Fruit fly (Drosophila melanogaster): Measurements from ENCODE around the gene CG32573.

Gene CG32573

DNA sequence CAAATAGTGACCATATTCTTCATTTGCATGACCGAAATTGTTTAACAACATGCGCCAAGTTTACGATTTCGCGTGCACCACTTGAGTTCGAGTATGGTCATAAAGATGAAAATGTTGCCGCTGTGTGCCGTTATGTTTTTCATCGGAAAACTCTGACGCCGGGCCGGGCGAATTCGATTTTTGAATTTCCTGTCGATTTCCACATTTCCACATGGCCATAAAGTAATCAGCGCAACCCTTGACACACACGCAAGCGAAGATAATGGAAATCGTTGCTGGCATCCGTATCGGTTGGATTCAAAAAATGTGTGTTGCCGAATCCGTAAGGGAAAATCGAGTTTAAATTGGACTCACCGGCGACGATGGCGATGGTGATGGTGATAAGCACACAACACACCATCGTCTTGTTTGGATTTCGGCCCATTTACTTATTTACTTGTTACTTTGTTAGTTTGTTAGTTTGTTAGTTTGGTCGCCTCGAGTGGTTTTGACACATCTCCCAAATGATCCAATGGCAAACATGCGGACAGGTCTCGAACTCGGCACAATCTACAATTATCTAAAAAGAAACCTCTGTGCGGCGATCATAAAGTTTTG lies 6.5 kb upstream of the CG32573 start:
- no peak for TF ChIP-seq CG14655 (GFP tag; optimal IDR thresholded peaks at IDR 0.05)
- no peak for TF ChIP-seq CG12605 (GFP tag; IDR thresholded peaks at IDR 0.05)

DNA sequence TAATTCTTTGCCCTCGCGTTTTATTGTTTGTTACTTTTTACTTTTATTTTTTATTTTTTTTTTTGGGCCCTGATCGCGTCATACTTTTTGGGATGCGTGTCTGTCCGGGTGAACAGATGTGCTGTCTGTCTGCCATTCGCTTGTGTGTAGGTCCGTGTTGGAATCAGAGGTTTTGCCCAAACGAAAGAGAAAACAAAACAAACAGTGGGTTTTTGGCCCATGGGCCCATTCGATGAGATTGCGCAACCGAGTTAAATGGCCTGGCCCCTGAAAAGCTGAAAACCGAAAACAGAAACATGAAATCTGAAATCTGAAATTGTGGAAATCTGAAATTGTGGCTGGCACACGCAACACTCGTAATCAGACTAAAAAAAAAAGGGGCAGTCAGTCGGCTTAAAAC lies 5.7 kb upstream of the CG32573 start:
- no peak for TF ChIP-seq CG12605 (GFP tag; IDR thresholded peaks at IDR 0.05)
- TF ChIP-seq CG13204 (GFP tag; optimal IDR thresholded peaks at IDR 0.05): no peak
- no peak for TF ChIP-seq EcR (GFP tag; optimal IDR thresholded peaks at IDR 0.05)
- TF ChIP-seq CG34367 (tag; optimal IDR thresholded peaks at IDR 0.05): no peak
- TF ChIP-seq Snoo (tag; optimal IDR thresholded peaks at IDR 0.05): no peak
- TF ChIP-seq CG32121 (GFP tag; IDR thresholded peaks at IDR 0.05): no peak
- TF ChIP-seq Pif1B (GFP tag; optimal IDR thresholded peaks at IDR 0.05): no peak

DNA sequence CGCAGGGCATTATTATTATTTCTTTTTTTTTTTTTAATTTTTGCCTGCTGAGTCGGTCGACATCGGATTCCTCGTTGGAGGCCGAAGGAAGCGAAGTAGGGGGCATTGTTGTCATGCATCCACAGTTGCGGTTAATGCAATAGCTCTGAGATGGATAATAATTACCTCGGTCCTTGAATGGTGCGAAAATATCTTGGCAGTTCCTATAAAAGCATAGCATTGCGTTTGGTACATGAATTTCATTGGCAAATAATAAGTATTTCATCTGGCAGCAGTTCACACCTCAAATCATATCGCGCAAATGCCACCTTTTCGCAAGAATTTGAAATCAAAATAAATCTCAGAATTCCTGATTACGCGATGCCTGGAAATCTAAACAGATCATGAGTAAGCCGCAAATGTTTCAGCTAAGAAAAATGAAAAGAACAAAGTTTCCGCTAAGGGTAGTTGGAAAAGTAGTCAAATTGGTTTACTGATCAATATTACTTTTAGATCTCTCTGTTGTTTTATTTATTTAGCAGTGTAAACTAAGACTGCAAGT lies 4.0 kb upstream of the CG32573 start:
- TF ChIP-seq rn (GFP tag; IDR thresholded peaks at IDR 0.05) (no peak), CG13204 (GFP tag; optimal IDR thresholded peaks at IDR 0.05) (no peak), Snoo (tag; optimal IDR thresholded peaks at IDR 0.05) (peak; percentile 30), CG15710 (tag; optimal IDR thresholded peaks at IDR 0.05) (peak; percentile 18), Ets98B (GFP tag; IDR thresholded peaks at IDR 0.05) (no peak), CG4496 (GFP tag; IDR thresholded peaks at IDR 0.05) (no peak), CG17806 (tag; optimal IDR thresholded peaks at IDR 0.05) (no peak), CG10348 (GFP tag; IDR thresholded peaks at IDR 0.05) (no peak), D1 (tag; optimal IDR thresholded peaks at IDR 0.05) (no peak), CG9948 (tag; optimal IDR thresholded peaks at IDR 0.05) (peak; percentile 38), CG34367 (tag; optimal IDR thresholded peaks at IDR 0.05) (no peak), CG8159 (tag; optimal IDR thresholded peaks at IDR 0.05) (peak; percentile 36)

DNA sequence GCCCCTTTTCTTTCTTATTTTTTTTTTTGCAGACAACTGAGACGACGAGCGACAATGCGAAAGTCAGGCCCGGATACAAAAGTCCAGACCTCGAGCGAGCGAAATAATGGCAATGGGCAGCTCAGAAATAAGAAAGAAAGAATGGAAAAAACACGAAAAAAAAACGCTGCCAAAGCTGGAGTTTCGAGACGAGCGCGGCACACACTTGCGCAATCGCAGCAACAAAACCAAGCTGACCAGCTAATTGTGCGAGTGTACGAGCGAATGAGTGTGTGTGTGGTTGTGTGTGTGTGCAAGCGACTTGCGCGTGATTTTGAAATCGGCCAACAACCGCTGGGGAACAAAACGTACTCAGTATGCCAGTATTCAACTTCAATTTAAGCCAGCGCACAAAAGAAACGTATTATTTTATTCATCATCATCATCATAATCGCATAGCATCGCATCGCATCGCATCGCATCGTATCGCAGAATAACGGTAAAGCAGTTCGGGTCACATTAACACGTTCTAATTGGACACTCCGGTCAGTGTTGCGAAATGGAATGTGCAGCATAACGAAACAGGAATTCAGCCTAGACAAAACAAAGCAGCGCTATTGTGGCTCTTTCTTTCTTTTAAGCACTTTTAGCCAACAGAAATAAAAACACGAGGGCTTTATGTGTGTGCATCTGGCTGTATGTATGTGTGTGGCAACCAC lies 3.3 kb upstream of the CG32573 start:
- TF ChIP-seq CG34367 (tag; optimal IDR thresholded peaks at IDR 0.05) (no peak), CG8301 (tag; optimal IDR thresholded peaks at IDR 0.05) (no peak), Ets98B (GFP tag; IDR thresholded peaks at IDR 0.05) (peak; percentile 9; the same call in 1 of the 2 replicates), CG8159 (tag; optimal IDR thresholded peaks at IDR 0.05) (no peak), fd96Ca (GFP tag; IDR thresholded peaks at IDR 0.05) (no peak), D1 (tag; optimal IDR thresholded peaks at IDR 0.05) (no peak), CG14655 (GFP tag; optimal IDR thresholded peaks at IDR 0.05) (no peak), Snoo (tag; optimal IDR thresholded peaks at IDR 0.05) (no peak), CG17806 (tag; optimal IDR thresholded peaks at IDR 0.05) (no peak), CG12605 (GFP tag; IDR thresholded peaks at IDR 0.05) (peak; percentile 17; the same call in 1 of the 2 replicates), CG15710 (tag; optimal IDR thresholded peaks at IDR 0.05) (no peak), rn (GFP tag; IDR thresholded peaks at IDR 0.05) (no peak), EcR (GFP tag; optimal IDR thresholded peaks at IDR 0.05) (peak; percentile 72), CG9948 (tag; optimal IDR thresholded peaks at IDR 0.05) (no peak), gl (tag; optimal IDR thresholded peaks at IDR 0.05) (peak; percentile 7), Pif1B (GFP tag; optimal IDR thresholded peaks at IDR 0.05) (peak; percentile 26), CG32121 (GFP tag; IDR thresholded peaks at IDR 0.05) (no peak), Pif1A (GFP tag; optimal IDR thresholded peaks at IDR 0.05) (no peak), CG13204 (GFP tag; optimal IDR thresholded peaks at IDR 0.05) (peak; percentile 61), CG4496 (GFP tag; IDR thresholded peaks at IDR 0.05) (no peak), CG10348 (GFP tag; IDR thresholded peaks at IDR 0.05) (no peak)

DNA sequence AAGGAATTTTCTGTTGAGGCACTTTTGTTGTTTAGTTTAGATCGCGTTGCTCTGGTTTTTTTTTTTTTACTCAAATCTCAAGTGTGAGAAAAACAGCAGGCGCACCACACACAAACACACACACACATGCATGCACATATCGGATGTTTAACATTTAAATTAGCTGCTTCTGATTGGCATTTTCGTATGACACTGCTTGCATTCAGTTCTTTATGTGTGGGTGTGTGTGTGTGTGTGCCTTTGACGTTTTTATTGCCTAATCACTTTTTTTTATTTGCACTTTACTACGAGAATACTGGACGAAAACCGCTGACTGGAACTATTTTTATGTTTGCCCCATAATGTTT lies 2.8 kb upstream of the CG32573 start:
- TF ChIP-seq Ets98B (GFP tag; IDR thresholded peaks at IDR 0.05) (no peak), CG32121 (GFP tag; IDR thresholded peaks at IDR 0.05) (0 out of 2 replicates have a peak, but pooled peaks have one; percentile 14), CG34367 (tag; optimal IDR thresholded peaks at IDR 0.05) (no peak)

- TF ChIP-seq CG8159 (tag; optimal IDR thresholded peaks at IDR 0.05): no peak
- TF ChIP-seq CG10348 (GFP tag; IDR thresholded peaks at IDR 0.05): no peak
- TF ChIP-seq CG14655 (GFP tag; optimal IDR thresholded peaks at IDR 0.05): no peak
- TF ChIP-seq CG34367 (tag; optimal IDR thresholded peaks at IDR 0.05): no peak
- peak; percentile 81 for TF ChIP-seq Ets98B (GFP tag; IDR thresholded peaks at IDR 0.05)
- TF ChIP-seq CG15710 (tag; optimal IDR thresholded peaks at IDR 0.05): no peak
- TF ChIP-seq rn (GFP tag; IDR thresholded peaks at IDR 0.05): no peak
- peak; percentile 74 for TF ChIP-seq Pif1A (GFP tag; optimal IDR thresholded peaks at IDR 0.05)
- no peak for TF ChIP-seq CG13204 (GFP tag; optimal IDR thresholded peaks at IDR 0.05)
- TF ChIP-seq fd96Ca (GFP tag; IDR thresholded peaks at IDR 0.05): peak; percentile 82
- no peak for TF ChIP-seq CG9948 (tag; optimal IDR thresholded peaks at IDR 0.05)
- peak; percentile 60 for TF ChIP-seq Pif1B (GFP tag; optimal IDR thresholded peaks at IDR 0.05)
- TF ChIP-seq CG17806 (tag; optimal IDR thresholded peaks at IDR 0.05): no peak
- peak; percentile 58 for TF ChIP-seq Snoo (tag; optimal IDR thresholded peaks at IDR 0.05)
- 0 out of 2 replicates have a peak, but pooled peaks have one; percentile 7 for TF ChIP-seq CG32121 (GFP tag; IDR thresholded peaks at IDR 0.05)
- no peak for TF ChIP-seq gl (tag; optimal IDR thresholded peaks at IDR 0.05)
- no peak for TF ChIP-seq CG12605 (GFP tag; IDR thresholded peaks at IDR 0.05)
- TF ChIP-seq CG8301 (tag; optimal IDR thresholded peaks at IDR 0.05): no peak
- peak; percentile 61; the same call in 2 of the 3 replicates for TF ChIP-seq CG4496 (GFP tag; IDR thresholded peaks at IDR 0.05)
- TF ChIP-seq D1 (tag; optimal IDR thresholded peaks at IDR 0.05): no peak
- no peak for TF ChIP-seq EcR (GFP tag; optimal IDR thresholded peaks at IDR 0.05)
Measured at dm6 chrX:16650078-16651063, 805 bp upstream of the CG32573 start.
